Worm (Caenorhabditis elegans): ENCODE data around the gene shn-1.
A peak's percentile ranks its signal among the peaks of the same experiment; 100 is the strongest.

DNA sequence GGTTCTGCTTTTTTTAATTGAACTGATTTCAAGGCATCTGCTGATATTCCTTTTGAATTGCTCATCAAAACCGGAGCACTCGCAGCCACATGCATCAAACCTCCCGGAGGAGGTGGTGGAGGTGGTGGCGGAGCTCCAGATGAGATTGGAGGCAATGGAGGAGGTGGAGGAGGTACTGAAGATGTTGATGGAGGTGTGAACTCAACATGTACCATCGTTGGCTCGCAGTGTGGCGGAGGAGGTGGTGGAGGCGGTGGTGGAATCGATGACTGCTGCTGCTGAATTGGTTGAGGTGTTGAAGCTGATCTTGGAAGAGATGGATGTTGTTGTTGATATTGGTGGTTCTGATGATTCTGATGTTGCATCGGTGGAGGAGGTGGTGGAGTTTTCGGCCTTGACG is 3.8 kb downstream of the shn-1 start:
- TF ChIP-seq ztf-29 (GFP tag; IDR thresholded peaks at IDR 0.05) (no peak), ref-1 (GFP tag; conservative IDR thresholded peaks at IDR 0.05) (no peak), med-1 (GFP tag; optimal IDR thresholded peaks at IDR 0.05; ENCODE audit: insufficient read depth) (no peak), cog-1 (tag; optimal IDR thresholded peaks at IDR 0.05) (no peak), tab-1 (GFP tag; IDR thresholded peaks at IDR 0.05) (0 out of 2 replicates have a peak, but pooled peaks have one; percentile 39), klf-2 (GFP tag; conservative IDR thresholded peaks at IDR 0.05) (no peak)

Measured in whole organism, midembryonic.